Worm (Caenorhabditis elegans): Measurements from ENCODE around the gene srh-212.

DNA sequence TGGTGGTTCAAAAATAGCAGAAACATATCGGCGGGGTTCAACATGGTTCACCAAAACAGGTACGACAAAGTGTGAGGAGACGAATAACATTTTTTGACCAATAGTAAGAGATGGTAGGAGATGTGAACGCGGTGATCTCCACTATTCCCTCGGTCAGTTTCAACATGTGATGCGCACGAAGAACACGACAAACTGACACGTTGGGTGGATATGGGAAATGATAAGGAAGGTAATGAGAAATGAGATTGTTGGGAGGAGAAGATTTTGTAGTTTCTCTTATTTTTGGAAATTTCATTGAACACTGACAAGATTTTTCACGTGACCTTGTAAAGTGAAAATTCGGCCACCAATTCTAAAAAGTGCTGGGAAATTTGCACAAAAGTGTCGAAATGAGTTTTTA lies 13.8 kb upstream of the srh-212 start:
- no peak for TF ChIP-seq W03F9.2 (tag; optimal IDR thresholded peaks at IDR 0.05)
- no peak for TF ChIP-seq him-1 (tag; optimal IDR thresholded peaks at IDR 0.05)
- no peak for TF ChIP-seq dao-5 (tag; optimal IDR thresholded peaks at IDR 0.05)

Data from whole organism, L4/young adult.